Fruit fly (Drosophila melanogaster) whole organism, embryonic: ENCODE measurements around the gene CG4218.

Experiments used
- Atf6 ChIP-seq: fragments of 200-800 bp; sonication (Bioruptor generic); IDR thresholded peaks from 2 replicates; pipeline ENCODE4 v1.3.6; 2022; ENCODE audit warnings: missing biosample characterization, missing genetic modification characterization
- CG10543 ChIP-seq: fragments of 200-800 bp; sonication (Bioruptor generic); optimal IDR thresholded peaks from 3 replicates; lab custom pipeline; 2017; ENCODE audit warnings: missing biosample characterization, mild to moderate bottlenecking, missing genetic modification characterization, moderate library complexity
- CG11560 ChIP-seq: fragments of 200-800 bp; sonication (Bioruptor generic); IDR thresholded peaks from 3 replicates; pipeline ENCODE4 v1.3.6; 2022; ENCODE audit warnings: missing biosample characterization, missing genetic modification characterization
- CG11695 ChIP-seq: fragments of 200-800 bp; sonication (Bioruptor generic); IDR thresholded peaks from 3 replicates; pipeline ENCODE4 v1.3.6; 2022; ENCODE audit warnings: missing biosample characterization, missing genetic modification characterization
- CG12155 ChIP-seq: fragments of 200-800 bp; sonication (Bioruptor generic); optimal IDR thresholded peaks from 3 replicates; lab custom pipeline; 2016; ENCODE audit warnings: missing biosample characterization, missing genetic modification characterization
- CG12236 ChIP-seq: fragments of 200-800 bp; sonication (Bioruptor generic); optimal IDR thresholded peaks from 2 replicates; lab custom pipeline; 2016; ENCODE audit warnings: missing biosample characterization, missing genetic modification characterization
- CG12769 ChIP-seq: fragments of 200-800 bp; sonication (Bioruptor generic); optimal IDR thresholded peaks from 2 replicates; lab custom pipeline; 2019; ENCODE audit warnings: missing biosample characterization, mild to moderate bottlenecking, missing genetic modification characterization, moderate library complexity
- CG13624 ChIP-seq: fragments of 200-800 bp; sonication (Bioruptor generic); optimal IDR thresholded peaks from 2 replicates; lab custom pipeline; 2016; ENCODE audit warnings: missing biosample characterization, missing genetic modification characterization
- CG13894 ChIP-seq: fragments of 200-800 bp; sonication (Bioruptor generic); optimal IDR thresholded peaks from 3 replicates; lab custom pipeline; 2018; ENCODE audit warnings: missing biosample characterization, mild to moderate bottlenecking, missing genetic modification characterization, moderate library complexity
- CG14965 ChIP-seq: fragments of 200-800 bp; sonication (Bioruptor generic); optimal IDR thresholded peaks from 2 replicates; lab custom pipeline; 2016; ENCODE audit warnings: missing biosample characterization, missing genetic modification characterization, borderline replicate concordance
- CG1647 ChIP-seq: fragments of 200-800 bp; sonication (Bioruptor generic); optimal IDR thresholded peaks from 3 replicates; lab custom pipeline; 2016; ENCODE audit warnings: missing biosample characterization, missing genetic modification characterization
- CG17361 ChIP-seq: fragments of 200-800 bp; sonication (Bioruptor generic); IDR thresholded peaks from 3 replicates; pipeline ENCODE4 v1.3.6; 2022; ENCODE audit warnings: missing biosample characterization, missing genetic modification characterization
- CG30403 ChIP-seq: fragments of 200-800 bp; sonication (Bioruptor generic); optimal IDR thresholded peaks from 3 replicates; lab custom pipeline; 2016; ENCODE audit warnings: missing biosample characterization, missing genetic modification characterization
- CG4424 ChIP-seq: fragments of 200-800 bp; sonication (Bioruptor generic); optimal IDR thresholded peaks from 3 replicates; lab custom pipeline; 2016; ENCODE audit warnings: missing biosample characterization, missing genetic modification characterization
- CG4707 ChIP-seq: fragments of 200-800 bp; sonication (Bioruptor generic); optimal IDR thresholded peaks from 2 replicates; lab custom pipeline; 2018; ENCODE audit warnings: missing biosample characterization, mild to moderate bottlenecking, missing genetic modification characterization, moderate library complexity
- CG4854 ChIP-seq: fragments of 200-800 bp; sonication (Bioruptor generic); optimal IDR thresholded peaks from 2 replicates; lab custom pipeline; 2016; ENCODE audit warnings: missing biosample characterization, missing genetic modification characterization, inconsistent platforms
- CG7987 ChIP-seq: fragments of 200-800 bp; sonication (Bioruptor generic); optimal IDR thresholded peaks from 2 replicates; lab custom pipeline; 2018; ENCODE audit warnings: missing biosample characterization, mild to moderate bottlenecking, missing genetic modification characterization, moderate library complexity
- CkIIα-i1 ChIP-seq: fragments of 200-800 bp; sonication (Bioruptor generic); IDR thresholded peaks from 2 replicates; pipeline ENCODE4 v1.3.6; 2022; ENCODE audit warnings: missing biosample characterization, missing genetic modification characterization
- Dp ChIP-seq: fragments of 200-800 bp; sonication (Bioruptor generic); optimal IDR thresholded peaks from 2 replicates; lab custom pipeline; 2018; ENCODE audit warnings: missing biosample characterization, mild to moderate bottlenecking, missing genetic modification characterization, moderate library complexity
- Hmx ChIP-seq: fragments of 200-800 bp; sonication (Bioruptor generic); optimal IDR thresholded peaks from 2 replicates; lab custom pipeline; 2016; ENCODE audit warnings: missing biosample characterization, missing genetic modification characterization
- Hr51 ChIP-seq, 2 experiments: fragments of 200-800 bp; sonication (Bioruptor generic); optimal IDR thresholded peaks; 2 replicates in 1 of 2; 3 replicates in 1 of 2; lab custom pipeline; 2016 to 2018; ENCODE audit warnings: missing biosample characterization in 2 of 2, missing genetic modification characterization in 2 of 2, mild to moderate bottlenecking in 1 of 2, moderate library complexity in 1 of 2
- Hr78 ChIP-seq, 2 experiments: fragments of 200-800 bp in 1 of 2; fragments of >200 bp in 1 of 2; sonication (Bioruptor generic) in 1 of 2; optimal IDR thresholded peaks; 2 replicates each; lab custom pipeline; 2017 to 2019; ENCODE audit warnings: missing biosample characterization in 2 of 2, missing genetic modification characterization in 2 of 2, mild to moderate bottlenecking in 1 of 2, moderate library complexity in 1 of 2
- Mad ChIP-seq: fragments of 200-800 bp; sonication (Bioruptor generic); optimal IDR thresholded peaks from 2 replicates; lab custom pipeline; 2016; ENCODE audit warnings: missing biosample characterization, missing genetic modification characterization
- Med ChIP-seq: fragments of 200-800 bp; sonication (Bioruptor generic); peaks from one replicate; lab custom pipeline; 2016; ENCODE audit warnings: missing biosample characterization, missing genetic modification characterization, mild to moderate bottlenecking, inconsistent platforms, moderate library complexity
- NK7.1 ChIP-seq: fragments of 200-800 bp; sonication (Bioruptor generic); optimal IDR thresholded peaks from 3 replicates; lab custom pipeline; 2016; ENCODE audit warnings: missing biosample characterization, missing genetic modification characterization
- Oli ChIP-seq: fragments of 200-800 bp; sonication (Bioruptor generic); optimal IDR thresholded peaks from 2 replicates; lab custom pipeline; 2018; ENCODE audit warnings: missing biosample characterization, mild to moderate bottlenecking, missing genetic modification characterization, moderate library complexity
- Trl ChIP-seq, 3 experiments: fragments of >200 bp in 2 of 3; fragments of 200-800 bp in 1 of 3; sonication (Bioruptor generic) in 1 of 3; optimal IDR thresholded peaks; 2 replicates in 1 of 3; 3 replicates in 2 of 3; lab custom pipeline; 2016 to 2017; ENCODE audit warnings: missing biosample characterization in 1 of 3, missing genetic modification characterization in 1 of 3
- ab ChIP-seq: fragments of 200-800 bp; sonication (Bioruptor generic); optimal IDR thresholded peaks from 2 replicates; lab custom pipeline; 2016; ENCODE audit warnings: missing biosample characterization, missing genetic modification characterization
- abd-A ChIP-seq: fragments of 200-800 bp; sonication (Bioruptor generic); optimal IDR thresholded peaks from 3 replicates; lab custom pipeline; 2019; ENCODE audit warnings: missing biosample characterization, mild to moderate bottlenecking, missing genetic modification characterization, moderate library complexity
- ac ChIP-seq: fragments of 200-800 bp; sonication (Bioruptor generic); optimal IDR thresholded peaks from 3 replicates; lab custom pipeline; 2017; ENCODE audit warnings: missing biosample characterization, mild to moderate bottlenecking, missing genetic modification characterization
- cg ChIP-seq: fragments of 200-800 bp; sonication (Bioruptor generic); optimal IDR thresholded peaks from 3 replicates; lab custom pipeline; 2019; ENCODE audit warnings: missing biosample characterization, mild to moderate bottlenecking, missing genetic modification characterization, moderate library complexity
- crc ChIP-seq: fragments of 200-800 bp; sonication (Bioruptor generic); optimal IDR thresholded peaks from 2 replicates; lab custom pipeline; 2016; ENCODE audit warnings: missing biosample characterization, missing genetic modification characterization
- crol ChIP-seq: fragments of 200-800 bp; sonication (Bioruptor generic); IDR thresholded peaks from 2 replicates; pipeline ENCODE4 v1.3.6; 2022; ENCODE audit warnings: missing biosample characterization, missing genetic modification characterization
- dati ChIP-seq: fragments of 200-800 bp; sonication (Bioruptor generic); IDR thresholded peaks from 2 replicates; pipeline ENCODE4 v1.3.6; 2022; ENCODE audit warnings: missing biosample characterization, missing genetic modification characterization
- dmrt99B ChIP-seq: fragments of 200-800 bp; sonication (Bioruptor generic); optimal IDR thresholded peaks from 2 replicates; lab custom pipeline; 2018; ENCODE audit warnings: missing biosample characterization, mild to moderate bottlenecking, missing genetic modification characterization, moderate library complexity
- grau ChIP-seq: fragments of 200-800 bp; optimal IDR thresholded peaks from 3 replicates; lab custom pipeline; 2019; ENCODE audit warnings: missing biosample characterization, mild to moderate bottlenecking, missing genetic modification characterization, moderate library complexity
- lov ChIP-seq, 2 experiments: fragments of 200-800 bp in 1 of 2; fragments of >200 bp in 1 of 2; sonication (Bioruptor generic) in 1 of 2; IDR thresholded peaks in 1 of 2; optimal IDR thresholded peaks in 1 of 2; 2 replicates in 1 of 2; 3 replicates in 1 of 2; pipeline versions ENCODE4 v1.3.6 to Lab custom; 2017 to 2022; ENCODE audit warnings: missing biosample characterization in 1 of 2, missing genetic modification characterization in 1 of 2
- odd ChIP-seq: fragments of 200-800 bp; sonication (Bioruptor generic); optimal IDR thresholded peaks from 2 replicates; lab custom pipeline; 2017; ENCODE audit warnings: missing biosample characterization, mild to moderate bottlenecking, missing genetic modification characterization
- pan ChIP-seq, 4 experiments: fragments of >200 bp in 3 of 4; fragments of 200-800 bp in 1 of 4; sonication (Bioruptor generic) in 1 of 4; optimal IDR thresholded peaks in 3 of 4; IDR thresholded peaks in 1 of 4; 2 replicates each; pipeline versions ENCODE4 v1.3.6 to Lab custom; 2017 to 2022; ENCODE audit warnings: missing biosample characterization in 2 of 4, missing genetic modification characterization in 2 of 4, mixed read lengths in 1 of 4
- pnt ChIP-seq: fragments of 200-800 bp; sonication (Bioruptor generic); optimal IDR thresholded peaks from 3 replicates; lab custom pipeline; 2016; ENCODE audit warnings: missing biosample characterization, missing genetic modification characterization
- run ChIP-seq: fragments of 200-800 bp; sonication (Bioruptor generic); optimal IDR thresholded peaks from 3 replicates; lab custom pipeline; 2018; ENCODE audit warnings: missing biosample characterization, mild to moderate bottlenecking, missing genetic modification characterization
- sd ChIP-seq: fragments of 200-800 bp; sonication (Bioruptor generic); optimal IDR thresholded peaks from 3 replicates; lab custom pipeline; 2018; ENCODE audit warnings: missing biosample characterization, mild to moderate bottlenecking, missing genetic modification characterization, moderate library complexity
- sna ChIP-seq: fragments of 200-800 bp; sonication (Bioruptor generic); IDR thresholded peaks from 2 replicates; pipeline ENCODE4 v1.3.6; 2022; ENCODE audit warnings: missing biosample characterization, missing genetic modification characterization; ENCODE audit not compliant: partially characterized antibody
- sug ChIP-seq: fragments of 200-800 bp; optimal IDR thresholded peaks from 2 replicates; lab custom pipeline; 2019; ENCODE audit warnings: missing biosample characterization, mild to moderate bottlenecking, missing genetic modification characterization, moderate library complexity
- tio ChIP-seq: fragments of 200-800 bp; sonication (Bioruptor generic); optimal IDR thresholded peaks from 2 replicates; lab custom pipeline; 2017; ENCODE audit warnings: missing biosample characterization, missing genetic modification characterization, inconsistent platforms
- tll ChIP-seq, 2 experiments: fragments of 200-800 bp in 1 of 2; fragments of >200 bp in 1 of 2; sonication (Bioruptor generic) in 1 of 2; optimal IDR thresholded peaks; 2 replicates each; lab custom pipeline; 2017 to 2019; ENCODE audit warnings: missing biosample characterization in 2 of 2, missing genetic modification characterization in 2 of 2, mild to moderate bottlenecking in 1 of 2, moderate library complexity in 1 of 2
- trem ChIP-seq: fragments of 200-800 bp; optimal IDR thresholded peaks from 3 replicates; lab custom pipeline; 2019; ENCODE audit warnings: missing biosample characterization, mild to moderate bottlenecking, missing genetic modification characterization, moderate library complexity
- unc-4 ChIP-seq: fragments of 200-800 bp; sonication (Bioruptor generic); IDR thresholded peaks from 2 replicates; pipeline ENCODE4 v1.3.6; 2022; ENCODE audit warnings: missing biosample characterization, missing genetic modification characterization; ENCODE audit not compliant: partially characterized antibody

CG4218 gene

dm6 chr2L:14524244-14524643 lies 24.7 kb downstream of the CG4218 start, which contains the start of gene CG33648:
Gene CG33648, plus strand, starts transcription at chr2L:14524312.
- TF ChIP-seq trem, result no peak
- TF ChIP-seq CG14965, result no peak
- no peak for TF ChIP-seq NK7.1 (GFP tag; lab: Kevin White, UChicago)
- TF ChIP-seq cg (GFP tag; lab: Kevin White, UChicago), result no peak
- TF ChIP-seq sug (tag; lab: Kevin White, UChicago), result peak; percentile 45
- no peak for TF ChIP-seq CG13624 (GFP tag; lab: Kevin White, UChicago)
- peak; percentile 90 for TF ChIP-seq CG13894 (tag; lab: Kevin White, UChicago)
- no peak for TF ChIP-seq pnt
- TF ChIP-seq sna, result no peak
- TF ChIP-seq Mad (GFP tag; lab: Kevin White, UChicago), result no peak
- no peak for TF ChIP-seq CG12155 (GFP tag; lab: Kevin White, UChicago)
- TF ChIP-seq Med, result peak; percentile 69
- no peak for TF ChIP-seq ac (GFP tag; lab: Kevin White, UChicago)
- TF ChIP-seq unc-4 (GFP tag; lab: Robert Waterston, UW), result no peak
- TF ChIP-seq Dp (GFP tag; lab: Kevin White, UChicago), result no peak
- TF ChIP-seq ab (GFP tag; lab: Kevin White, UChicago), result no peak
- TF ChIP-seq crc, result no peak
- TF ChIP-seq Hr51 (GFP tag; optimal IDR thresholded peaks at IDR 0.05; lab: Kevin White, UChicago), result no peak
- no peak for TF ChIP-seq CG1647
- no peak for TF ChIP-seq CG17361 (GFP tag; lab: Robert Waterston, UW)
- TF ChIP-seq Trl (optimal IDR thresholded peaks at IDR 0.05; lab: Kevin White, UChicago), result no peak
- no peak for TF ChIP-seq Trl (GFP tag; optimal IDR thresholded peaks at IDR 0.05; lab: Kevin White, UChicago)
- TF ChIP-seq CG11560, result no peak
- no peak for TF ChIP-seq pan (optimal IDR thresholded peaks at IDR 0.05; lab: Kevin White, UChicago)
- peak in 1 of 2 experiments; percentile 22 for TF ChIP-seq pan (GFP tag; optimal IDR thresholded peaks at IDR 0.05 in 1 of 2, IDR thresholded peaks at IDR 0.05 in 1 of 2)
- TF ChIP-seq tio (GFP tag; lab: Kevin White, UChicago), result no peak
- TF ChIP-seq crol (GFP tag; lab: Robert Waterston, UW), result peak; percentile 50; the same call in 1 of the 2 replicates
- no peak for TF ChIP-seq CG4854 (GFP tag; lab: Kevin White, UChicago)
- no peak for TF ChIP-seq dati (GFP tag; lab: Robert Waterston, UW)
- TF ChIP-seq Atf6 (GFP tag; lab: Robert Waterston, UW), result 0 out of 2 replicates have a peak, but pooled peaks have one; percentile 25
- TF ChIP-seq dmrt99B (tag; lab: Kevin White, UChicago), result no peak
- TF ChIP-seq CG12769, result peak; percentile 29
- no peak for TF ChIP-seq CG30403
- TF ChIP-seq CG4424 (GFP tag; lab: Kevin White, UChicago), result no peak
- no peak for TF ChIP-seq grau (tag; lab: Kevin White, UChicago)
- no peak for TF ChIP-seq Hmx
- TF ChIP-seq tll (GFP tag; optimal IDR thresholded peaks at IDR 0.05; lab: Kevin White, UChicago), result no peak
- peak; percentile 37 for TF ChIP-seq odd (GFP tag; lab: Kevin White, UChicago)
- no peak for TF ChIP-seq CG11695 (GFP tag; lab: Robert Waterston, UW)
- TF ChIP-seq CG4707 (GFP tag; lab: Kevin White, UChicago), result no peak
- peak in 1 of 2 experiments; percentile 39 for TF ChIP-seq Hr78 (GFP tag; optimal IDR thresholded peaks at IDR 0.05; lab: Kevin White, UChicago)
- TF ChIP-seq sd (tag; lab: Kevin White, UChicago), result peak; percentile 44
- TF ChIP-seq CkIIα-i1 (GFP tag; lab: Robert Waterston, UW), result no peak
- TF ChIP-seq CG10543, result peak; percentile 19
- no peak for TF ChIP-seq CG7987 (GFP tag; lab: Kevin White, UChicago)
- peak; percentile 4 for TF ChIP-seq Oli (tag; lab: Kevin White, UChicago)
- peak; percentile 69 for TF ChIP-seq abd-A
- TF ChIP-seq lov (optimal IDR thresholded peaks at IDR 0.05; lab: Kevin White, UChicago), result no peak
- TF ChIP-seq lov (GFP tag; IDR thresholded peaks at IDR 0.05; lab: Robert Waterston, UW), result 0 out of 3 replicates have a peak, but pooled peaks have one; percentile 27
- TF ChIP-seq run (tag; lab: Kevin White, UChicago), result no peak
- no peak for TF ChIP-seq CG12236
